Worm (Caenorhabditis elegans): ENCODE measurements around the gene set-9.

Gene set-9

ce11 chrIV:4277694-4278093 is 30.0 kb upstream of the set-9 start, which contains the start of gene nhr-78:
Gene nhr-78 (minus strand): TSS chrIV:4277875.
- 0 out of 2 replicates have a peak, but pooled peaks have one; percentile 29 for TF ChIP-seq hmg-1.1 (GFP tag; IDR thresholded peaks at IDR 0.05)
- peak; percentile 10 for TF ChIP-seq hlh-11 (tag; optimal IDR thresholded peaks at IDR 0.05)
- no peak for TF ChIP-seq ama-1 (optimal IDR thresholded peaks at IDR 0.05)
- TF ChIP-seq mes-2 (tag; optimal IDR thresholded peaks at IDR 0.05; ENCODE audit: poor library complexity, severe bottlenecking), result peak; percentile 70

ce11 chrIV:4284020-4284419 is 23.7 kb upstream of the set-9 start, which contains the start of gene F15E6.6:
Gene F15E6.6 (minus strand): TSS chrIV:4284120.
- TF ChIP-seq daf-16 (GFP tag; optimal IDR thresholded peaks at IDR 0.05), result no peak
- peak; percentile 20 for TF ChIP-seq daf-16 (tag; optimal IDR thresholded peaks at IDR 0.05)
- TF ChIP-seq T20F7.1 (GFP tag; optimal IDR thresholded peaks at IDR 0.05), result no peak
- TF ChIP-seq dmd-9 (GFP tag; IDR thresholded peaks at IDR 0.05), result no peak
- no peak for TF ChIP-seq set-16 (GFP tag; IDR thresholded peaks at IDR 0.05)

- no peak for TF ChIP-seq zfp-2 (tag; optimal IDR thresholded peaks at IDR 0.05)
- peak; percentile 58 for TF ChIP-seq nhr-28 (tag; optimal IDR thresholded peaks at IDR 0.05)
- TF ChIP-seq daf-16 (GFP tag; optimal IDR thresholded peaks at IDR 0.05), result no peak
- peak; percentile 61 for TF ChIP-seq daf-16 (tag; optimal IDR thresholded peaks at IDR 0.05)
- no peak for TF ChIP-seq nhr-42 (GFP tag; IDR thresholded peaks at IDR 0.05)
- peak; percentile 8 for TF ChIP-seq nhr-77 (tag; optimal IDR thresholded peaks at IDR 0.05)
- TF ChIP-seq pqm-1 (tag; optimal IDR thresholded peaks at IDR 0.05), result peak; percentile 56
- peak; percentile 45; the same call in 1 of the 2 replicates for TF ChIP-seq dmd-6 (GFP tag; IDR thresholded peaks at IDR 0.05)
These were observed 22.7 kb upstream of the set-9 start for ce11 chrIV:4284989-4285388.

- no peak for TF ChIP-seq nhr-11 (tag; optimal IDR thresholded peaks at IDR 0.05)
- TF ChIP-seq F49E8.2 (tag; optimal IDR thresholded peaks at IDR 0.05; ENCODE audit: borderline replicate concordance), result no peak
- TF ChIP-seq set-16 (GFP tag; IDR thresholded peaks at IDR 0.05), result no peak
These were observed 19.4 kb upstream of the set-9 start, which contains the start of gene srv-4 for ce11 chrIV:4288332-4288731. Gene srv-4 (minus strand): TSS chrIV:4288432.

ce11 chrIV:4289267-4289666 is 18.4 kb upstream of the set-9 start, which contains the start of gene F15E6.5:
Gene F15E6.5 (plus strand): TSS chrIV:4289567.
- TF ChIP-seq dpl-1 (GFP tag; optimal IDR thresholded peaks at IDR 0.05) (no peak), nhr-10 (tag; optimal IDR thresholded peaks at IDR 0.05) (no peak), egl-43 (GFP tag; IDR thresholded peaks at IDR 0.05) (no peak), nhr-237 (tag; optimal IDR thresholded peaks at IDR 0.05) (no peak), tag-97 (GFP tag; IDR thresholded peaks at IDR 0.05) (no peak), ztf-7 (tag; optimal IDR thresholded peaks at IDR 0.05) (no peak), mdl-1 (tag; optimal IDR thresholded peaks at IDR 0.05) (no peak), daf-19 (GFP tag; conservative IDR thresholded peaks at IDR 0.05) (no peak), zfp-3 (GFP tag; conservative IDR thresholded peaks at IDR 0.05) (no peak), mxl-3 (GFP tag; optimal IDR thresholded peaks at IDR 0.05) (no peak), Y48G9A.11 (GFP tag; IDR thresholded peaks at IDR 0.05) (no peak), ctbp-1 (GFP tag; IDR thresholded peaks at IDR 0.05) (no peak), ceh-82 (tag; optimal IDR thresholded peaks at IDR 0.05) (no peak), unc-130 (GFP tag; optimal IDR thresholded peaks at IDR 0.05) (no peak), F44E2.7 (GFP tag; IDR thresholded peaks at IDR 0.05) (no peak), zag-1 (tag; optimal IDR thresholded peaks at IDR 0.05) (no peak)

- TF ChIP-seq nhr-48 (tag; optimal IDR thresholded peaks at IDR 0.05), result peak; percentile 11
- no peak for TF ChIP-seq nhr-28 (tag; optimal IDR thresholded peaks at IDR 0.05)
These were observed 17.2 kb upstream of the set-9 start, which contains the start of gene dct-7 for ce11 chrIV:4290472-4290871. Gene dct-7 (minus strand): TSS chrIV:4290572.
